Fruit fly (Drosophila melanogaster) whole organism, embryonic: ENCODE measurements around the gene Gem2.

ENCODE experiments used
- Asciz ChIP-seq: fragments of 200-800 bp; sonication (Bioruptor generic); optimal IDR thresholded peaks from 2 replicates; lab custom pipeline; 2017; ENCODE audit warnings: missing biosample characterization, mild to moderate bottlenecking, missing genetic modification characterization, missing genetic modification reagents
- Atf-2 ChIP-seq: fragments of 200-800 bp; sonication (Bioruptor generic); optimal IDR thresholded peaks from 2 replicates; lab custom pipeline; 2016; ENCODE audit warnings: missing biosample characterization, missing genetic modification characterization
- Atf6 ChIP-seq: fragments of 200-800 bp; sonication (Bioruptor generic); IDR thresholded peaks from 2 replicates; pipeline ENCODE4 v1.3.6; 2022; ENCODE audit warnings: missing biosample characterization, missing genetic modification characterization
- CG10267 ChIP-seq: fragments of 200-800 bp; sonication (Bioruptor generic); optimal IDR thresholded peaks from 2 replicates; lab custom pipeline; 2018; ENCODE audit warnings: missing biosample characterization, mild to moderate bottlenecking, missing genetic modification characterization, moderate library complexity
- CG14014 ChIP-seq: fragments of 200-800 bp; sonication (Bioruptor generic); IDR thresholded peaks from 2 replicates; pipeline ENCODE4 v1.3.6; 2022; ENCODE audit warnings: missing biosample characterization, missing genetic modification characterization
- CG15269 ChIP-seq: fragments of 200-800 bp; sonication (Bioruptor generic); optimal IDR thresholded peaks from 2 replicates; lab custom pipeline; 2018; ENCODE audit warnings: missing biosample characterization, mild to moderate bottlenecking, missing genetic modification characterization, moderate library complexity
- CG1529 ChIP-seq: fragments of 200-800 bp; sonication (Bioruptor generic); optimal IDR thresholded peaks from 3 replicates; lab custom pipeline; 2018; ENCODE audit warnings: missing biosample characterization, missing genetic modification characterization
- CG15601 ChIP-seq: fragments of 200-800 bp; sonication (Bioruptor generic); optimal IDR thresholded peaks from 3 replicates; lab custom pipeline; 2019; ENCODE audit warnings: missing biosample characterization, mild to moderate bottlenecking, missing genetic modification characterization, moderate library complexity
- CG1603 ChIP-seq: fragments of 200-800 bp; sonication (Bioruptor generic); optimal IDR thresholded peaks from 2 replicates; lab custom pipeline; 2019; ENCODE audit warnings: missing biosample characterization, mild to moderate bottlenecking, missing genetic modification characterization, moderate library complexity
- CG2120 ChIP-seq: fragments of 200-800 bp; sonication (Bioruptor generic); optimal IDR thresholded peaks from 3 replicates; lab custom pipeline; 2016; ENCODE audit warnings: missing biosample characterization, missing genetic modification characterization
- CG2199 ChIP-seq: fragments of 200-800 bp; sonication (Bioruptor generic); IDR thresholded peaks from 3 replicates; pipeline ENCODE4 v1.3.6; 2022; ENCODE audit warnings: missing biosample characterization, missing genetic modification characterization
- CG2202 ChIP-seq: fragments of 200-800 bp; sonication (Bioruptor generic); optimal IDR thresholded peaks from 2 replicates; lab custom pipeline; 2018; ENCODE audit warnings: missing biosample characterization, mild to moderate bottlenecking, missing genetic modification characterization
- CG2678 ChIP-seq: fragments of 200-800 bp; sonication (Bioruptor generic); optimal IDR thresholded peaks from 3 replicates; lab custom pipeline; 2019; ENCODE audit warnings: missing biosample characterization, mild to moderate bottlenecking, missing genetic modification characterization, moderate library complexity
- CG31365 ChIP-seq: fragments of 200-800 bp; sonication (Bioruptor generic); optimal IDR thresholded peaks from 2 replicates; lab custom pipeline; 2018; ENCODE audit warnings: missing biosample characterization, mild to moderate bottlenecking, missing genetic modification characterization
- CG33557 ChIP-seq: fragments of 200-800 bp; sonication (Bioruptor generic); optimal IDR thresholded peaks from 2 replicates; lab custom pipeline; 2019; ENCODE audit warnings: missing biosample characterization, mild to moderate bottlenecking, missing genetic modification characterization, moderate library complexity
- CG34422 ChIP-seq: fragments of 200-800 bp; sonication (Bioruptor generic); IDR thresholded peaks from 3 replicates; pipeline ENCODE4 v1.3.6; 2022; ENCODE audit warnings: missing biosample characterization, missing genetic modification characterization
- CG4328 ChIP-seq: fragments of 200-800 bp; sonication (Bioruptor generic); optimal IDR thresholded peaks from 3 replicates; lab custom pipeline; 2017; ENCODE audit warnings: missing biosample characterization, missing genetic modification reagents, missing genetic modification characterization
- CG4707 ChIP-seq: fragments of 200-800 bp; sonication (Bioruptor generic); optimal IDR thresholded peaks from 2 replicates; lab custom pipeline; 2018; ENCODE audit warnings: missing biosample characterization, mild to moderate bottlenecking, missing genetic modification characterization, moderate library complexity
- CG7372 ChIP-seq: fragments of 200-800 bp; sonication (Bioruptor generic); IDR thresholded peaks from 2 replicates; pipeline ENCODE4 v1.3.6; 2022; ENCODE audit warnings: missing biosample characterization, missing genetic modification characterization
- CG7786 ChIP-seq: fragments of 200-800 bp; sonication (Bioruptor generic); optimal IDR thresholded peaks from 2 replicates; lab custom pipeline; 2016; ENCODE audit warnings: missing biosample characterization, missing genetic modification characterization
- CG7987 ChIP-seq: fragments of 200-800 bp; sonication (Bioruptor generic); optimal IDR thresholded peaks from 2 replicates; lab custom pipeline; 2018; ENCODE audit warnings: missing biosample characterization, mild to moderate bottlenecking, missing genetic modification characterization, moderate library complexity
- CG8281 ChIP-seq: fragments of 200-800 bp; sonication (Bioruptor generic); optimal IDR thresholded peaks from 2 replicates; lab custom pipeline; 2018; ENCODE audit warnings: missing biosample characterization, mild to moderate bottlenecking, missing genetic modification characterization, moderate library complexity
- Drgx ChIP-seq: fragments of 200-800 bp; sonication (Bioruptor generic); IDR thresholded peaks from 2 replicates; pipeline ENCODE4 v1.3.6; 2022; ENCODE audit warnings: missing biosample characterization, missing genetic modification characterization
- HmgZ ChIP-seq: fragments of 200-800 bp; sonication (Bioruptor generic); optimal IDR thresholded peaks from 2 replicates; lab custom pipeline; 2018; ENCODE audit warnings: missing biosample characterization, mild to moderate bottlenecking, missing genetic modification characterization
- Hr3 ChIP-seq: fragments of 200-800 bp; sonication (Bioruptor generic); optimal IDR thresholded peaks from 3 replicates; lab custom pipeline; 2016; ENCODE audit warnings: missing biosample characterization, missing genetic modification characterization
- Max ChIP-seq: fragments of 200-800 bp; sonication (Bioruptor generic); optimal IDR thresholded peaks from 2 replicates; lab custom pipeline; 2016; ENCODE audit warnings: missing biosample characterization, mild to moderate bottlenecking, missing genetic modification characterization
- Mrtf ChIP-seq: fragments of 200-800 bp; sonication (Bioruptor generic); IDR thresholded peaks from 3 replicates; pipeline ENCODE4 v1.3.6; 2022; ENCODE audit warnings: missing biosample characterization, missing genetic modification characterization
- NK7.1 ChIP-seq: fragments of 200-800 bp; sonication (Bioruptor generic); optimal IDR thresholded peaks from 3 replicates; lab custom pipeline; 2016; ENCODE audit warnings: missing biosample characterization, missing genetic modification characterization
- Spps ChIP-seq: fragments of 200-800 bp; sonication (Bioruptor generic); optimal IDR thresholded peaks from 2 replicates; lab custom pipeline; 2018; ENCODE audit warnings: missing biosample characterization, mild to moderate bottlenecking, missing genetic modification characterization
- aop ChIP-seq: fragments of 200-800 bp; sonication (Bioruptor generic); IDR thresholded peaks from 2 replicates; pipeline ENCODE4 v1.3.6; 2022; ENCODE audit warnings: missing biosample characterization, missing genetic modification characterization
- ap ChIP-seq: fragments of 200-800 bp; sonication (Bioruptor generic); IDR thresholded peaks from 2 replicates; pipeline ENCODE4 v1.3.6; 2022; ENCODE audit warnings: missing biosample characterization, missing genetic modification characterization
- bab2 ChIP-seq: fragments of 200-800 bp; sonication (Bioruptor generic); optimal IDR thresholded peaks from 2 replicates; lab custom pipeline; 2016; ENCODE audit warnings: missing biosample characterization, missing genetic modification characterization
- btn ChIP-seq: fragments of 200-800 bp; sonication (Bioruptor generic); optimal IDR thresholded peaks from 2 replicates; lab custom pipeline; 2016; ENCODE audit warnings: missing biosample characterization, missing genetic modification characterization
- cas ChIP-seq: fragments of 200-800 bp; sonication (Bioruptor generic); IDR thresholded peaks from 2 replicates; pipeline ENCODE4 v1.3.6; 2022; ENCODE audit warnings: missing biosample characterization, missing genetic modification characterization
- ci ChIP-seq: fragments of 200-800 bp; sonication (Bioruptor generic); IDR thresholded peaks from 3 replicates; pipeline ENCODE4 v1.3.6; 2022; ENCODE audit warnings: missing biosample characterization, missing genetic modification characterization
- dati ChIP-seq: fragments of 200-800 bp; sonication (Bioruptor generic); IDR thresholded peaks from 2 replicates; pipeline ENCODE4 v1.3.6; 2022; ENCODE audit warnings: missing biosample characterization, missing genetic modification characterization
- fd3F ChIP-seq: fragments of 200-800 bp; sonication (Bioruptor generic); optimal IDR thresholded peaks from 2 replicates; lab custom pipeline; 2018; ENCODE audit warnings: missing biosample characterization, mild to moderate bottlenecking, missing genetic modification characterization, moderate library complexity
- grau ChIP-seq: fragments of 200-800 bp; optimal IDR thresholded peaks from 3 replicates; lab custom pipeline; 2019; ENCODE audit warnings: missing biosample characterization, mild to moderate bottlenecking, missing genetic modification characterization, moderate library complexity
- gsb ChIP-seq: fragments of 200-800 bp; sonication (Bioruptor generic); IDR thresholded peaks from 2 replicates; pipeline ENCODE4 v1.3.6; 2022; ENCODE audit warnings: missing biosample characterization, missing genetic modification characterization
- klu ChIP-seq: fragments of 200-800 bp; sonication (Bioruptor generic); IDR thresholded peaks from 2 replicates; pipeline ENCODE4 v1.3.6; 2022; ENCODE audit warnings: missing biosample characterization, missing genetic modification characterization
- nom ChIP-seq: fragments of 200-800 bp; sonication (Bioruptor generic); optimal IDR thresholded peaks from 2 replicates; lab custom pipeline; 2017; ENCODE audit warnings: missing biosample characterization, missing genetic modification characterization, mild to moderate bottlenecking, moderate library complexity, missing genetic modification reagents
- sens ChIP-seq: fragments of 200-800 bp; sonication (Bioruptor generic); peaks from one replicate; lab custom pipeline; 2016; ENCODE audit warnings: missing biosample characterization, missing genetic modification characterization
- sr ChIP-seq: fragments of 200-800 bp; sonication (Bioruptor generic); IDR thresholded peaks from 3 replicates; pipeline ENCODE4 v1.3.6; 2022; ENCODE audit warnings: missing biosample characterization, missing genetic modification characterization
- tll ChIP-seq, 2 experiments: fragments of 200-800 bp in 1 of 2; fragments of >200 bp in 1 of 2; sonication (Bioruptor generic) in 1 of 2; optimal IDR thresholded peaks; 2 replicates each; lab custom pipeline; 2017 to 2019; ENCODE audit warnings: missing biosample characterization in 2 of 2, missing genetic modification characterization in 2 of 2, mild to moderate bottlenecking in 1 of 2, moderate library complexity in 1 of 2
- trh ChIP-seq: fragments of 200-800 bp; sonication (Bioruptor generic); optimal IDR thresholded peaks from 2 replicates; lab custom pipeline; 2016; ENCODE audit warnings: missing biosample characterization, missing genetic modification characterization
- ttk ChIP-seq: fragments of 200-800 bp; sonication (Bioruptor generic); IDR thresholded peaks from 2 replicates; pipeline ENCODE4 v2.1.2; 2022; ENCODE audit warnings: missing biosample characterization, missing genetic modification characterization

Gene Gem2

dm6 chr3L:19078444-19078843, 21.7 kb downstream of the Gem2 start (continued):
- no peak for TF ChIP-seq CG33557 (GFP tag; lab: Kevin White, UChicago)
- TF ChIP-seq CG10267 (tag; lab: Kevin White, UChicago), result no peak
- no peak for TF ChIP-seq cas
- TF ChIP-seq Atf-2 (GFP tag; lab: Kevin White, UChicago), result no peak
- TF ChIP-seq CG4328 (GFP tag; lab: Kevin White, UChicago), result no peak
- no peak for TF ChIP-seq CG2678 (tag; lab: Kevin White, UChicago)
- TF ChIP-seq tll (GFP tag; optimal IDR thresholded peaks at IDR 0.05; lab: Kevin White, UChicago), result no peak
- no peak for TF ChIP-seq Spps (tag; lab: Kevin White, UChicago)

- TF ChIP-seq CG1529 (GFP tag; lab: Kevin White, UChicago), result no peak
- peak; percentile 0 for TF ChIP-seq CG15269 (tag; lab: Kevin White, UChicago)
- peak; percentile 93 for TF ChIP-seq CG8281 (tag; lab: Kevin White, UChicago)
- no peak for TF ChIP-seq CG7786 (GFP tag; lab: Kevin White, UChicago)
- peak; percentile 22 for TF ChIP-seq sens (GFP tag; lab: Kevin White, UChicago)
Observed at dm6 chr3L:19075976-19076375, 24.2 kb downstream of the Gem2 start.

dm6 chr3L:19074673-19075402, 25.3 kb downstream of the Gem2 start:
- no peak for TF ChIP-seq CG2202 (tag; lab: Kevin White, UChicago)
- TF ChIP-seq aop (GFP tag; lab: Robert Waterston, UW), result no peak
- no peak for TF ChIP-seq ap (GFP tag; lab: Robert Waterston, UW)
- no peak for TF ChIP-seq klu (GFP tag; lab: Robert Waterston, UW)
- no peak for TF ChIP-seq gsb (GFP tag; lab: Robert Waterston, UW)
- TF ChIP-seq grau (tag; lab: Kevin White, UChicago), result peak; percentile 27
- TF ChIP-seq sr (GFP tag; lab: Robert Waterston, UW), result peak; percentile 98
- TF ChIP-seq Hr3 (GFP tag; lab: Kevin White, UChicago), result no peak
- TF ChIP-seq CG4707 (GFP tag; lab: Kevin White, UChicago), result no peak
- 0 out of 2 replicates have a peak, but pooled peaks have one; percentile 33 for TF ChIP-seq dati (GFP tag; lab: Robert Waterston, UW)
- no peak for TF ChIP-seq CG31365 (tag; lab: Kevin White, UChicago)
- no peak for TF ChIP-seq HmgZ
- no peak for TF ChIP-seq Mrtf (GFP tag; lab: Robert Waterston, UW)
- TF ChIP-seq bab2, result no peak
- no peak for TF ChIP-seq CG15601 (tag; lab: Kevin White, UChicago)
- no peak for TF ChIP-seq Asciz (GFP tag; lab: Kevin White, UChicago)
- 0 out of 2 replicates have a peak, but pooled peaks have one; percentile 6 for TF ChIP-seq Drgx (GFP tag; lab: Robert Waterston, UW)
- TF ChIP-seq CG1603 (tag; lab: Kevin White, UChicago), result no peak
- no peak for TF ChIP-seq NK7.1
- TF ChIP-seq trh (GFP tag; lab: Kevin White, UChicago), result no peak
- no peak for TF ChIP-seq Max (GFP tag; lab: Kevin White, UChicago)
- TF ChIP-seq CG7987 (GFP tag; lab: Kevin White, UChicago), result no peak
- TF ChIP-seq sens (GFP tag; lab: Kevin White, UChicago), result peak; percentile 61
- TF ChIP-seq CG2120, result no peak
- no peak for TF ChIP-seq fd3F (GFP tag; lab: Kevin White, UChicago)
- TF ChIP-seq ttk (GFP tag; lab: Robert Waterston, UW), result no peak
- no peak for TF ChIP-seq Atf6 (GFP tag; lab: Robert Waterston, UW)
- TF ChIP-seq CG2199, result 0 out of 3 replicates have a peak, but pooled peaks have one; percentile 13
- TF ChIP-seq nom, result peak; percentile 5
- no peak for TF ChIP-seq CG14014
- no peak for TF ChIP-seq CG34422 (GFP tag; lab: Robert Waterston, UW)
- TF ChIP-seq CG7372 (GFP tag; lab: Robert Waterston, UW), result no peak
- 0 out of 3 replicates have a peak, but pooled peaks have one; percentile 14 for TF ChIP-seq ci (GFP tag; lab: Robert Waterston, UW)
- TF ChIP-seq btn, result no peak
